Fruit fly (Drosophila melanogaster): Measurements from ENCODE around the gene CG34303.

Gene CG34303

DNA sequence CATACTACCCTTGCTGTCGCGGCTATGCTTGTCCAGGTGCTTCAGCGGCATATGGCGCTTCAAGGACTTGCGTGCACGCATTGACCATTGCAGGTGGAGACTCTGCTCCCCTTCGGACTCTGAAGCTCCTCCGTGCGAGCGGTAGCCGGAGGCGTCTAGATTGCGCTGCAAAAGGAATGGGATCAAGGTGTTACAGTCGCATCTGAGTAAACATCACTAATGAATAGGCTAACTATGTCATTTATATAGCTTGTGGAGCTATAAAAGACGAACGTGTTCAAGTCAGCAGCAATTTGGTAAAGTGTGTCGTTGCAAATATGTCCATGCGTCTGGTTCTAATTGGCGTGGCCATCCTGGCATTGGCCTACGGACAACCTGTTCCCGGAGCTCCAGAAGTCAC is 8.9 kb downstream of the CG34303 start, which contains the start of gene CG42759:
Gene CG42759, plus strand, starts transcription at position 301 of the 400 bp plus-strand sequence.
- TF ChIP-seq h (GFP tag; optimal IDR thresholded peaks at IDR 0.05) (no peak), Dfd (GFP tag; optimal IDR thresholded peaks at IDR 0.05) (no peak), jim (GFP tag; optimal IDR thresholded peaks at IDR 0.05) (no peak), psq (GFP tag; optimal IDR thresholded peaks at IDR 0.05) (no peak), dl (GFP tag; optimal IDR thresholded peaks at IDR 0.05; ENCODE audit: insufficient read depth in 1 of 2, partially characterized antibody in 2 of 2) (no peak), Mio (GFP tag; optimal IDR thresholded peaks at IDR 0.05) (no peak), Sp1 (GFP tag; optimal IDR thresholded peaks at IDR 0.05) (no peak), woc (GFP tag; optimal IDR thresholded peaks at IDR 0.05) (no peak), Dif (GFP tag; optimal IDR thresholded peaks at IDR 0.05; ENCODE audit: partially characterized antibody) (no peak), sage (GFP tag; optimal IDR thresholded peaks at IDR 0.05) (no peak), tai (GFP tag; optimal IDR thresholded peaks at IDR 0.05) (no peak), dmrt93B (GFP tag; optimal IDR thresholded peaks at IDR 0.05) (no peak), OdsH (GFP tag; optimal IDR thresholded peaks at IDR 0.05) (no peak), CG32264 (GFP tag; optimal IDR thresholded peaks at IDR 0.05) (no peak), ey (GFP tag; optimal IDR thresholded peaks at IDR 0.05) (no peak), CrebA (GFP tag; optimal IDR thresholded peaks at IDR 0.05; ENCODE audit: borderline replicate concordance) (no peak)

DNA sequence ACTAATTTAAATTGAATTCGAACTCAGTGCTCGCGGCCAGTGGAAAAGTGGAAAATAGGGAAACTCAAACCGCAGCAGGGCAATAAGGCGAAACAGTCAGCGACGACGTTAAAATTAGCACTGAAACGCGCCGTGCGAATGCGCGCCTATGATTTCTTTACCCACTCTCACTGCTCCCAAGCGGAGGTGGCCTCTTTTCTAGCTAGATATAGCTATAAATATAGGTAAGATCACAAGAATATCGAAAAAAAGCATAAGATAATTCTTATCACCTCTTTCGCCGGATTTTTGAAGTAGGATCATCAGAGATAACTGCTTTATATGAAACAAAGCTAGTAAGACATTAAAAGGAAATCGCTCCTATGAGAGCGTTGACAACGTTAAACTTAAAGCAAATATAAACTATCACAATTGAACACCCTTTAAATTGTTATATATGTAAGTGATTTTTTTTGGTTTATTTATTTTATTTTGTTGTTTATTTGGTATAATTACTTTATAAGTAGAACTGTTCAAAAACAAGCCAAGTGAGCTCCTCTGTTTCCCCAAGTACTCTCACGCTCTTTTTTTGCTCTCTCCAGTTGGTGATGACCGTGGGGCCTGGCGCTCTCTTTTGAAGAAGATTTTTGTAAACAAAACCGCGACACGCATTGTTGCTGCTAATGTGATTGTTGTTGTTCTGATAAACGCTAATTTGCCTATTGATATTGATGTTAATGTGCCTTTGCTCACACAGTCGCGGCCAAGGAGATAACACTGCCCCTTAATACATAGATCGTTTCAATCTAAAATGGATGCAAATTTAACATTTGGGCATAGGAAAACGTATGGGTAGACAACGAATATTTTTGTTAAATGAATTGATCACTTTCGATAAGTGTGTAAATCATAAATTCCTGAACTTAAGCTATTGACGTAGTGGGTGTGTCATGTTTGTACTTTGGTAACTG is 11.8 kb downstream of the CG34303 start, which contains the start of gene tws:
Gene tws, minus strand, starts transcription at position 124 of the 950 bp plus-strand sequence.
- TF ChIP-seq lola (GFP tag; optimal IDR thresholded peaks at IDR 0.05) (no peak), Rel (GFP tag; optimal IDR thresholded peaks at IDR 0.05) (no peak), Rel (tag; optimal IDR thresholded peaks at IDR 0.05) (no peak), dsf (GFP tag; optimal IDR thresholded peaks at IDR 0.05; ENCODE audit: borderline replicate concordance) (no peak), tai (GFP tag; optimal IDR thresholded peaks at IDR 0.05) (no peak), CG32264 (GFP tag; optimal IDR thresholded peaks at IDR 0.05) (no peak), Vsx2 (GFP tag; optimal IDR thresholded peaks at IDR 0.05; ENCODE audit: partially characterized antibody) (no peak), sv (GFP tag; optimal IDR thresholded peaks at IDR 0.05) (peak; percentile 18), fru (GFP tag; optimal IDR thresholded peaks at IDR 0.05) (peak; percentile 40), GATAd (GFP tag; optimal IDR thresholded peaks at IDR 0.05) (no peak), Myc (optimal IDR thresholded peaks at IDR 0.05) (peak; percentile 99), N (GFP tag; optimal IDR thresholded peaks at IDR 0.05) (no peak), dmrt93B (GFP tag; optimal IDR thresholded peaks at IDR 0.05) (peak; percentile 21), CG9705 (GFP tag; optimal IDR thresholded peaks at IDR 0.05) (no peak), br (GFP tag; optimal IDR thresholded peaks at IDR 0.05) (peak; percentile 36), Abd-B (GFP tag; optimal IDR thresholded peaks at IDR 0.05) (no peak), psq (GFP tag; optimal IDR thresholded peaks at IDR 0.05) (peak; percentile 21), Hr83 (GFP tag; optimal IDR thresholded peaks at IDR 0.05; ENCODE audit: poor library complexity, severe bottlenecking) (no peak), Hr78 (GFP tag; optimal IDR thresholded peaks at IDR 0.05) (no peak), foxo (GFP tag; optimal IDR thresholded peaks at IDR 0.05) (peak in 1 of 2 experiments; percentile 36), rgr (GFP tag; optimal IDR thresholded peaks at IDR 0.05) (peak; percentile 2), Mio (GFP tag; optimal IDR thresholded peaks at IDR 0.05) (no peak), ey (GFP tag; optimal IDR thresholded peaks at IDR 0.05) (peak; percentile 4), Dif (GFP tag; optimal IDR thresholded peaks at IDR 0.05; ENCODE audit: partially characterized antibody) (peak; percentile 55), dl (GFP tag; optimal IDR thresholded peaks at IDR 0.05; ENCODE audit: insufficient read depth in 1 of 2, partially characterized antibody in 2 of 2) (peak in 1 of 2 experiments; percentile 27), CrebA (GFP tag; optimal IDR thresholded peaks at IDR 0.05; ENCODE audit: borderline replicate concordance) (no peak), jim (GFP tag; optimal IDR thresholded peaks at IDR 0.05) (no peak), brk (GFP tag; optimal IDR thresholded peaks at IDR 0.05) (no peak), Hnf4 (GFP tag; optimal IDR thresholded peaks at IDR 0.05) (no peak), usp (GFP tag; optimal IDR thresholded peaks at IDR 0.05) (no peak), Jra (GFP tag; optimal IDR thresholded peaks at IDR 0.05) (no peak), sage (GFP tag; optimal IDR thresholded peaks at IDR 0.05) (no peak), h (GFP tag; optimal IDR thresholded peaks at IDR 0.05) (no peak), Dfd (GFP tag; optimal IDR thresholded peaks at IDR 0.05) (no peak), pan (optimal IDR thresholded peaks at IDR 0.05) (no peak), OdsH (GFP tag; optimal IDR thresholded peaks at IDR 0.05) (peak; percentile 33), HLH106 (tag; optimal IDR thresholded peaks at IDR 0.05) (peak; percentile 38), Sp1 (GFP tag; optimal IDR thresholded peaks at IDR 0.05) (peak; percentile 58), woc (GFP tag; optimal IDR thresholded peaks at IDR 0.05) (peak; percentile 9)
